Worm (Caenorhabditis elegans) whole organism, young adult: ENCODE data around the gene D1005.4.
A peak's percentile ranks its signal among the peaks of the same experiment; 100 is the strongest.

Experiments
- B0336.3 ChIP-seq: fragments of 200-800 bp; sonication (Bioruptor generic); IDR thresholded peaks from 2 replicates; pipeline ENCODE4 v1.3.6; 2022; ENCODE audit warnings: missing genetic modification characterization, missing compliant biosample characterization
- C06A6.2 ChIP-seq: fragments of 200-800 bp; sonication (Bioruptor generic); conservative IDR thresholded peaks from 2 replicates; pipeline ENCODE4 v1.3.6; 2022; ENCODE audit warnings: missing genetic modification characterization, missing compliant biosample characterization
- F22D6.2 ChIP-seq: sonication (generic microtip); optimal IDR thresholded peaks from 2 replicates; lab custom pipeline; 2016; ENCODE audit warnings: mild to moderate bottlenecking, missing genetic modification characterization, missing compliant biosample characterization
- F33H1.4 ChIP-seq: fragments of 200-800 bp; sonication (Bioruptor generic); IDR thresholded peaks from 2 replicates; pipeline ENCODE4 v1.3.6; 2022; ENCODE audit warnings: missing genetic modification reagents, missing genetic modification characterization, missing compliant biosample characterization
- F52B5.7 ChIP-seq: sonication (generic microtip); optimal IDR thresholded peaks from 2 replicates; lab custom pipeline; 2016; ENCODE audit warnings: mild to moderate bottlenecking, missing genetic modification characterization, missing compliant biosample characterization
- F55B11.4 ChIP-seq: sonication (generic microtip); optimal IDR thresholded peaks from 2 replicates; lab custom pipeline; 2016; ENCODE audit warnings: missing compliant biosample characterization, missing genetic modification characterization, borderline replicate concordance; ENCODE audit not compliant: insufficient read depth
- T07F8.4 ChIP-seq: sonication (generic microtip); optimal IDR thresholded peaks from 2 replicates; lab custom pipeline; 2016; ENCODE audit warnings: mild to moderate bottlenecking, missing genetic modification characterization, moderate library complexity, missing compliant biosample characterization
- T26A5.8 ChIP-seq: sonication (generic microtip); optimal IDR thresholded peaks from 2 replicates; lab custom pipeline; 2016; ENCODE audit warnings: missing genetic modification characterization, missing compliant biosample characterization
- ZK185.1 ChIP-seq: sonication (generic microtip); optimal IDR thresholded peaks from 2 replicates; lab custom pipeline; 2016; ENCODE audit warnings: mild to moderate bottlenecking, missing genetic modification characterization, missing compliant biosample characterization; ENCODE audit not compliant: poor library complexity, severe bottlenecking
- akir-1 ChIP-seq: fragments of 200-800 bp; sonication (Bioruptor generic); optimal IDR thresholded peaks from 2 replicates; lab custom pipeline; 2018; ENCODE audit warnings: mild to moderate bottlenecking, missing genetic modification characterization, moderate library complexity, missing compliant biosample characterization
- aptf-2 ChIP-seq: fragments of 200-800 bp; sonication (Bioruptor generic); conservative IDR thresholded peaks from 2 replicates; pipeline ENCODE4 v1.3.6; 2022; ENCODE audit warnings: missing genetic modification reagents, missing genetic modification characterization, missing compliant biosample characterization
- athp-1 ChIP-seq: sonication (generic microtip); optimal IDR thresholded peaks from 2 replicates; lab custom pipeline; 2017; ENCODE audit warnings: mild to moderate bottlenecking, missing genetic modification characterization, missing compliant biosample characterization
- attf-5 ChIP-seq: fragments of 200-800 bp; sonication (Bioruptor generic); optimal IDR thresholded peaks from 2 replicates; lab custom pipeline; 2018; ENCODE audit warnings: mild to moderate bottlenecking, missing genetic modification characterization, missing compliant biosample characterization
- ccch-3 ChIP-seq: fragments of 200-800 bp; sonication (Bioruptor generic); optimal IDR thresholded peaks from 2 replicates; lab custom pipeline; 2018; ENCODE audit warnings: mild to moderate bottlenecking, missing genetic modification characterization, missing compliant biosample characterization
- cebp-2 ChIP-seq: fragments of 200-800 bp; sonication (Bioruptor generic); IDR thresholded peaks from 2 replicates; pipeline ENCODE4 v1.3.6; 2022; ENCODE audit warnings: missing genetic modification characterization, missing compliant biosample characterization
- ceh-27 ChIP-seq: fragments of 200-800 bp; sonication (Bioruptor generic); optimal IDR thresholded peaks from 2 replicates; lab custom pipeline; 2018; ENCODE audit warnings: mild to moderate bottlenecking, missing genetic modification characterization, moderate library complexity, missing compliant biosample characterization
- ceh-40 ChIP-seq: fragments of 200-800 bp; sonication (Bioruptor generic); IDR thresholded peaks from 2 replicates; pipeline ENCODE4 v1.3.6; 2022; ENCODE audit warnings: missing genetic modification characterization, missing compliant biosample characterization
- ceh-58 ChIP-seq: fragments of 200-800 bp; sonication (Bioruptor generic); IDR thresholded peaks from 2 replicates; pipeline ENCODE4 v1.3.6; 2022; ENCODE audit warnings: missing genetic modification characterization, missing compliant biosample characterization
- chd-7 ChIP-seq: sonication (generic microtip); optimal IDR thresholded peaks from 2 replicates; lab custom pipeline; 2016; ENCODE audit warnings: mild to moderate bottlenecking, missing genetic modification characterization, moderate library complexity, missing compliant biosample characterization
- dox-1 ChIP-seq: fragments of 200-800 bp; sonication (Bioruptor generic); IDR thresholded peaks from 2 replicates; pipeline ENCODE4 v1.3.6; 2022; ENCODE audit warnings: missing genetic modification reagents, missing genetic modification characterization, missing compliant biosample characterization
- egl-44 ChIP-seq: fragments of 200-800 bp; sonication (Bioruptor generic); IDR thresholded peaks from 2 replicates; pipeline ENCODE4 v1.3.6; 2022; ENCODE audit warnings: missing genetic modification reagents, missing genetic modification characterization, missing compliant biosample characterization
- fkh-3 ChIP-seq: sonication (generic microtip); optimal IDR thresholded peaks from 2 replicates; lab custom pipeline; 2016; ENCODE audit warnings: mild to moderate bottlenecking, missing genetic modification characterization, missing compliant biosample characterization
- him-1 ChIP-seq: sonication (generic microtip); optimal IDR thresholded peaks from 2 replicates; lab custom pipeline; 2016; ENCODE audit warnings: missing genotype, missing genetic modification reagents, missing genetic modification characterization, missing compliant biosample characterization
- hrde-1 ChIP-seq: sonication (generic microtip); optimal IDR thresholded peaks from 2 replicates; lab custom pipeline; 2016; ENCODE audit warnings: missing genetic modification characterization, mild to moderate bottlenecking, missing compliant biosample characterization, moderate library complexity, missing genotype, missing genetic modification reagents, borderline replicate concordance
- hsf-1 ChIP-seq: fragments of 200-800 bp; sonication (Bioruptor generic); IDR thresholded peaks from 2 replicates; pipeline ENCODE4 v1.3.6; 2022; ENCODE audit warnings: missing genetic modification reagents, missing genetic modification characterization, missing compliant biosample characterization
- let-607 ChIP-seq, 2 experiments: fragments of 200-800 bp in 1 of 2; sonication (Bioruptor generic) in 1 of 2; sonication (generic microtip) in 1 of 2; optimal IDR thresholded peaks; 2 replicates each; lab custom pipeline; 2016 to 2018; ENCODE audit warnings: mild to moderate bottlenecking in 2 of 2, missing compliant biosample characterization in 2 of 2, missing genetic modification characterization in 2 of 2, moderate library complexity in 2 of 2, missing genotype in 1 of 2
- lin-26 ChIP-seq: fragments of 200-800 bp; sonication (Bioruptor generic); IDR thresholded peaks from 2 replicates; pipeline ENCODE4 v1.3.6; 2022; ENCODE audit warnings: missing genetic modification reagents, missing genetic modification characterization, missing compliant biosample characterization
- lin-54 ChIP-seq: fragments of 200-800 bp; sonication (Bioruptor generic); optimal IDR thresholded peaks from 2 replicates; lab custom pipeline; 2018; ENCODE audit warnings: mild to moderate bottlenecking, missing genetic modification characterization, missing compliant biosample characterization
- lsl-1 ChIP-seq: fragments of 200-800 bp; sonication (Bioruptor generic); optimal IDR thresholded peaks from 2 replicates; lab custom pipeline; 2018; ENCODE audit warnings: mild to moderate bottlenecking, missing genetic modification characterization, moderate library complexity, missing compliant biosample characterization
- madf-10 ChIP-seq: sonication (generic microtip); optimal IDR thresholded peaks from 2 replicates; lab custom pipeline; 2016; ENCODE audit warnings: mild to moderate bottlenecking, missing genetic modification characterization, missing compliant biosample characterization
- madf-3 ChIP-seq: fragments of 200-800 bp; sonication (Bioruptor generic); IDR thresholded peaks from 2 replicates; pipeline ENCODE4 v1.3.6; 2022; ENCODE audit warnings: missing genetic modification reagents, missing genetic modification characterization, missing compliant biosample characterization
- nfyb-1 ChIP-seq: fragments of 200-800 bp; sonication (Bioruptor generic); IDR thresholded peaks from 2 replicates; pipeline ENCODE4 v1.3.6; 2022; ENCODE audit warnings: missing genetic modification reagents, missing genetic modification characterization, missing compliant biosample characterization
- nhr-120 ChIP-seq: fragments of 200-800 bp; sonication (Bioruptor generic); IDR thresholded peaks from 2 replicates; pipeline ENCODE4 v1.3.6; 2022; ENCODE audit warnings: missing genetic modification characterization, missing compliant biosample characterization
- nhr-90 ChIP-seq: sonication (generic microtip); optimal IDR thresholded peaks from 2 replicates; lab custom pipeline; 2016; ENCODE audit warnings: missing genotype, mild to moderate bottlenecking, missing genetic modification characterization, missing compliant biosample characterization
- rcor-1 ChIP-seq: fragments of 200-800 bp; sonication (Bioruptor generic); IDR thresholded peaks from 2 replicates; pipeline ENCODE4 v1.3.6; 2022; ENCODE audit warnings: missing genetic modification reagents, missing genetic modification characterization, missing compliant biosample characterization
- sea-2 ChIP-seq: fragments of 200-800 bp; sonication (Bioruptor generic); IDR thresholded peaks from 2 replicates; pipeline ENCODE4 v1.3.6; 2022; ENCODE audit warnings: missing genetic modification characterization, missing compliant biosample characterization
- tbp1 ChIP-seq: fragments of 200-800 bp; sonication (Bioruptor generic); optimal IDR thresholded peaks from 2 replicates; lab custom pipeline; 2018; ENCODE audit warnings: mild to moderate bottlenecking, missing genetic modification characterization, missing compliant biosample characterization
- unc-130 ChIP-seq: sonication (generic microtip); optimal IDR thresholded peaks from 2 replicates; lab custom pipeline; 2016; ENCODE audit warnings: missing genetic modification reagents, missing genetic modification characterization, missing compliant biosample characterization
- ztf-22 ChIP-seq: fragments of 200-800 bp; sonication (Bioruptor generic); optimal IDR thresholded peaks from 2 replicates; lab custom pipeline; 2018; ENCODE audit warnings: mild to moderate bottlenecking, missing genetic modification characterization, moderate library complexity, missing compliant biosample characterization

Gene D1005.4

ce11 chrX:1489574-1489973 lies 4.0 kb upstream of the D1005.4 start (continued):
- no peak for TF ChIP-seq ZK185.1 (tag; lab: Kevin White, UChicago)
- TF ChIP-seq ceh-40 (GFP tag; lab: Robert Waterston, UW): no peak
- no peak for TF ChIP-seq ceh-27 (GFP tag; lab: Kevin White, UChicago)
- no peak for TF ChIP-seq fkh-3 (tag; lab: Kevin White, UChicago)
- no peak for TF ChIP-seq F33H1.4 (GFP tag; lab: Robert Waterston, UW)

ce11 chrX:1488775-1489174 lies 3.2 kb upstream of the D1005.4 start:
- TF ChIP-seq athp-1 (tag; lab: Kevin White, UChicago) (peak; percentile 23), lsl-1 (GFP tag; lab: Kevin White, UChicago) (no peak), nhr-120 (GFP tag; lab: Robert Waterston, UW) (0 out of 2 replicates have a peak, but pooled peaks have one; percentile 16), ceh-27 (GFP tag; lab: Kevin White, UChicago) (no peak), unc-130 (GFP tag; lab: Kevin White, UChicago) (no peak), ztf-22 (GFP tag; lab: Kevin White, UChicago) (no peak), ceh-58 (GFP tag; lab: Robert Waterston, UW) (0 out of 2 replicates have a peak, but pooled peaks have one; percentile 50), let-607 (tag; optimal IDR thresholded peaks at IDR 0.05; lab: Kevin White, UChicago) (no peak), rcor-1 (no peak), T07F8.4 (no peak), ccch-3 (GFP tag; lab: Kevin White, UChicago) (no peak), egl-44 (GFP tag; lab: Robert Waterston, UW) (no peak), attf-5 (no peak), madf-3 (GFP tag; lab: Robert Waterston, UW) (0 out of 2 replicates have a peak, but pooled peaks have one; percentile 47), hrde-1 (no peak), hsf-1 (GFP tag; lab: Robert Waterston, UW) (0 out of 2 replicates have a peak, but pooled peaks have one; percentile 22), nfyb-1 (GFP tag; lab: Robert Waterston, UW) (peak; percentile 59; the same call in 1 of the 2 replicates), F52B5.7 (peak; percentile 27), aptf-2 (GFP tag; lab: Robert Waterston, UW) (no peak), C06A6.2 (GFP tag; lab: Robert Waterston, UW) (no peak), F55B11.4 (tag; lab: Kevin White, UChicago) (no peak), akir-1 (no peak), lin-26 (GFP tag; lab: Robert Waterston, UW) (no peak), nhr-90 (tag; lab: Kevin White, UChicago) (peak; percentile 21), T26A5.8 (tag; lab: Kevin White, UChicago) (no peak), sea-2 (GFP tag; lab: Robert Waterston, UW) (no peak), B0336.3 (GFP tag; lab: Robert Waterston, UW) (no peak), lin-54 (no peak), tbp1 (GFP tag; lab: Kevin White, UChicago) (no peak), chd-7 (tag; lab: Kevin White, UChicago) (peak; percentile 56), ceh-40 (GFP tag; lab: Robert Waterston, UW) (no peak), him-1 (tag; lab: Kevin White, UChicago) (no peak), F22D6.2 (tag; lab: Kevin White, UChicago) (no peak), madf-10 (tag; lab: Kevin White, UChicago) (no peak), cebp-2 (GFP tag; lab: Robert Waterston, UW) (0 out of 2 replicates have a peak, but pooled peaks have one; percentile 54), dox-1 (peak; percentile 36; the same call in 1 of the 2 replicates)
